Fruit fly (Drosophila melanogaster) ovary, adult (tissue): ENCODE measurements around the gene Golgin104.

Experiments used
- CG17801 ChIP-seq: fragments of 200-800 bp; optimal IDR thresholded peaks from 2 replicates; lab custom pipeline; 2019; ENCODE audit warnings: missing biosample characterization, mild to moderate bottlenecking, missing genetic modification characterization, moderate library complexity; ENCODE audit not compliant: partially characterized antibody

Gene Golgin104

dm6 chr3L:16351770-16352429, at the start of gene Golgin104, which contains the start of gene Tcs3:
Gene Golgin104, minus strand, starts transcription at chr3L:16351951.
Gene Tcs3, plus strand, starts transcription at chr3L:16351991.
- TF ChIP-seq CG17801 (GFP tag; lab: Kevin White, UChicago): no peak

DNA sequence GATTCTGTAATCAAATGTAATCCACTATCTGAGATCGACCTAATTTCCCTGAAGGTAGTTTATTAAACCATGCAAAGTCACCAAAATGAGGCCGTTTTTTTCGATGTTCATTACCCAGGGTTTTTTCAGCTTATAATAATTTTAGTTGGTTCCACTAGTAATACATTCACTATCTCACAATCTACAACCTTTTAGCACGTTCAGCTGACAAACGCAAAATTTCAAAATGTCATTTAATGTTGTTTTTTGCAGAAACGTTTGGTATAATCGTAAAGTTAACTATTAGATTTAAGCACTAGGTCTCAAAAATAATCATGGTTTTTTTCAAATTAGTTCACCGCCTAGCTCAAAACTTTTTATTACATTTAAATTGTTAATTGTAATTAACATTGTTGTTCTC, 48.4 kb upstream of the Golgin104 start, which contains the start of gene CG44836:
TSS of gene CG44836 (minus strand) at position 101 of the 400 bp plus-strand sequence.
- no peak for TF ChIP-seq CG17801 (GFP tag; lab: Kevin White, UChicago)

DNA sequence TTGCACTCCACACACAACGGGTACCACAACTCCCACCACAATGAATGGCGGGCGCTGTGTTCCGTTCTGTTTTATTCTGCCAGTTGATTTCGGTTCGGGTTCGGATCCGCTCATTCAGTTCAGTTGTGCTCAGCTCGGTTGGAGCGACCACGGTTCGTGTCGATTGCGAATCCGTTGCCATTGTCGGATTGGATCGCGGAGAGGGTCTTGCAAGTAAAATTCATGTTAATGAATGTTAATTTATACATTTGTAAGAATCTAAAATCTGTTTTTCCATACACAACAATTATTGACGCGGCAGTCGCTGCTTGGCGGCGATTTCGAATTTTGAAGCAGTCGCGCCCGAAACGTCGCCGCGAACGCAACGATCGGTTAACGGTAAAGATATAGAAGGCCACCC, 42.8 kb upstream of the Golgin104 start, which contains the start of gene Gagr:
TSS of gene Gagr (plus strand) at position 81 of the 400 bp plus-strand sequence.
- TF ChIP-seq CG17801 (GFP tag; lab: Kevin White, UChicago): no peak

dm6 chr3L:16393700-16394099, 41.9 kb upstream of the Golgin104 start:
- TF ChIP-seq CG17801 (GFP tag; lab: Kevin White, UChicago): no peak

DNA sequence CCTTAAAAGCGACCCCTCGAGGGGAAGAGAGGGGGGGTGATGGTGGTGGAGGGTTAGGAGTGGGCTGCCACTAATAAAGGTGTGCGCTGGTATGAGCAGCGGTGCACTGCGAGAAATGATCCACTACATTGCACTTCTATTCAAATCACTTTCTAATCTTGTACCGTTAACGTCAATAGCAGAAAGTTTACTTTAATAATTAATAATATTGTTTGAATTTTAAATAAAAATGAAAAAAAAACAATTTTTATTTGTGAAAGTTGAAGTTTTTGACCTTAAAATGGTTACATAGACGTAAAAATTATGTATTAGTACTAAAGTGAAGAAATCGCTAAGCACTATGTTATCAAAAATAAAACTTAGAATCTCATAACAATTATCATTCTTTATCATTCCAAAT, 41.1 kb upstream of the Golgin104 start:
- TF ChIP-seq CG17801 (GFP tag; lab: Kevin White, UChicago): no peak

DNA sequence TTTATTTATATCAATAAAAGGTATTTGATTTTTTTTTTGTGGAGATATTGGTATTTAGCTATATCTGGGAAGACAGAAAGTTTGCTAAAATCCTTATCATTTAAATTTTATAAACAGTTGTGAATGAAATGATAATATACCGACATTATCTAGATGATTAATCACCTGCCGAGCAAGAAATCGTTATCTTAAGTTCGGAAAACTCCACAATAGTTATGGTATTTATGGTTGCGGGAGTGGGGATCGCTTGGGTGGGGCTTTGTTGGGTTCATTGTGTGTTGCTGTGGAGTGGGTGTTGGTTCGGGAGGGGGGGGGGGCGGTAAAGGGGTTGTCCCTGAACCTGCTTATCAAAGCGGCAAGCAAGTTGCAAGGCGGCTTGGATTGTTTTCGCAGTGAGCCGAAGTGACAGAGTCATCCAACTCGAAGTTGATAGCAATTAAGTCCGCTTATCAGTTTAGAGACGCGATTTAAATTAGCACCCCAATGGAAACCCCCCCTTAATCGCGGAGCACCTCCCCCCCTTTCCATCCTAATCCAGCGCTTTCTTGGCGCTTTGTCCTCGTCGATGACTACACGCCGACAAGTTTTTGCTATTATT, 40.6 kb upstream of the Golgin104 start:
- no peak for TF ChIP-seq CG17801 (GFP tag; lab: Kevin White, UChicago)

- TF ChIP-seq CG17801 (GFP tag; lab: Kevin White, UChicago): no peak
These were observed 39.5 kb upstream of the Golgin104 start for dm6 chr3L:16391257-16391656.

DNA sequence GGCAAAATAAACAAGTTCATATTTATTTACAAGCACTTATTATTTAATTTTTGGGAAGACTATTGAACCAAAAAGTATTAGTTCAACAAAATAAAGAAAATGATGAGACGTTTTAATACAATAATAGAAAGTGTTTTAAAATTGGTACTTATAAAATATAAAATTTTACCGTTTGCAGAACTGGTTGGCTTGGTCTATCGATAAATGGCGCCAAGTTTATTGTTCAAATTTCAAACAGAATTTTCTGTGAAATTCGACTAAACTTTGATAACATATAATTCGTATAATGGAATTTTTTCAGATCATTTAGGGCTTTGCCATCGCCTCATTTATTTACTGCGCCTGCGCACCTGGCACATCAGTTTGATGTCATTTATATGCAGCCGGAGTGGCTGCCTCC, 39.0 kb upstream of the Golgin104 start:
- no peak for TF ChIP-seq CG17801 (GFP tag; lab: Kevin White, UChicago)

dm6 chr3L:16385880-16386584, 34.3 kb upstream of the Golgin104 start, which contains the start of the genes Agpat3 and RAF2:
Gene Agpat3, minus strand, starts transcription at chr3L:16385957.
Gene RAF2, plus strand, starts transcription at chr3L:16386327.
- no peak for TF ChIP-seq CG17801 (GFP tag; lab: Kevin White, UChicago)

DNA sequence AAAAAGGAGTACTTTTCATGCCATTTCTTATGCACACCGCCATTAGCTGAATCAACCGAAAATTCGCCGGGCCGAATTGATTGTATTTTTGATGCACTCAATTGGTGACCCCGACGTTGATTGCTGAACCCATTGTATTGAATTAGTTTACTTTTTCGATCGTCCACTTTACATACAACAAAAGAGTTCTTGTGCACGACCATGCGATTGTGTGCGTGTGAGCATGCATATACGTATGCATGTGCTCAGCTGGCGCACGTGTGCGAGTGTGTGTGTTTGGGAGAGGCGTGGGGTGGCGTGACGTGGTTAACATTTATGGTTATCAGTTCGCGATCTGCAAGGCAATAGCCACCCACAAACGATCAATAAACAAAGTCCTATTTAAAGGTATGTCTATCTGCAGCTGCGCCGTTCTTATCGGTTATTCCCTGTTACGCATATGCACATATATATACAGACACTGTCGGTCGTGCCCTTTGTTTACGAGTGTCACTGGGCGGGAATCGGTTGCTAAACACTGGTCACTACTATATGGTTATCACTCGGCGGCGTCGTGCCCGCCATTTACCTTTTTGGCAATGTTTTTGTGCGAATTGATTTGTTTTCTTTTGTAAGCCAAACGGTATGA, 33.6 kb upstream of the Golgin104 start:
- peak; percentile 73 for TF ChIP-seq CG17801 (GFP tag; lab: Kevin White, UChicago)

DNA sequence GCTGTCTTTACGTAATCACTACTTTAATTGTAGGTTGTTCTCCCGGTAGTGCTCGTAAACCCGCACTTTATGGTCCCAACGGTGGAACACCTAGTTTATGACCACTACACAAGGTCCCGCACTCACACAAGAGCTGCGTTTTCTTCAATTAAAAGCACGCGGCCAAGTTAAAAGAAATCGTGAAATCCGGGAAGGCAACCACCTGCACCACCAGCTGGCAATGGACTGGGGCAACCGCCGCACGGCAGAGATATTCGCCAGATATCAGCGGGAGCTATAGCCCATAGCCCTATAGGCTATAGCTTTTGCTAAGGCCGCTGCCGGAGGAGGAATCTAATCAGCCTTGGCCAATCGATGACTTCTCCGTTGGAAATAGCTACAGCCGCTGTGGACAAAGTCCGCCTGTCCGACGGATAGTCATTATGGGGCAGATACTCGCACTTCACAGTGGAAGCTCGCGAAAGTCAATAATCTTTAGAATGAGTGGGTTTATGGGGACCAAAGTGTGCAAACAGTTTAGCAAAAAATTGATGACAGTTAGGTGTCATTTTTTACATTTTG, 32.5 kb upstream of the Golgin104 start:
- TF ChIP-seq CG17801 (GFP tag; lab: Kevin White, UChicago): no peak

DNA sequence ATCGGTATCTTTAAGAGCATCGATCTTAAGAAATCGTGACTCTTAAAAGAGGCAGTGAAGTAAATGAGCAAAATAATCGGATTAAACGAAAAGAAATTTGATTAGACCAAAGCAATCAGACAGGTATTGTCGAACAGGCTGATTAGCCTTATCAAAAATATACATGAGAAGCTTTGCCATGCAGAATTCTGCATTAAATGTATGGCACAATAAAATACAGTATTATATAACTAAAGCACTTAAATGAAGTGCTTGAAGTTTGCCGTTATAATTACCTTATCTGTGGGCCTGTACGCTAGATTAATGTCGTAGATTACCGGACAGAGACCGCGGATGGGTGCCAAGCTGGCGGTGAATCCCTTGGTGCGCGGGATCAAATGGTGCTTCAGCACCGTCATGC, 31.3 kb upstream of the Golgin104 start:
- TF ChIP-seq CG17801 (GFP tag; lab: Kevin White, UChicago): no peak

dm6 chr3L:16381184-16381797, 29.5 kb upstream of the Golgin104 start, which contains the start of gene Agpat4:
Gene Agpat4, minus strand, starts transcription at chr3L:16381570.
- TF ChIP-seq CG17801 (GFP tag; lab: Kevin White, UChicago): no peak

DNA sequence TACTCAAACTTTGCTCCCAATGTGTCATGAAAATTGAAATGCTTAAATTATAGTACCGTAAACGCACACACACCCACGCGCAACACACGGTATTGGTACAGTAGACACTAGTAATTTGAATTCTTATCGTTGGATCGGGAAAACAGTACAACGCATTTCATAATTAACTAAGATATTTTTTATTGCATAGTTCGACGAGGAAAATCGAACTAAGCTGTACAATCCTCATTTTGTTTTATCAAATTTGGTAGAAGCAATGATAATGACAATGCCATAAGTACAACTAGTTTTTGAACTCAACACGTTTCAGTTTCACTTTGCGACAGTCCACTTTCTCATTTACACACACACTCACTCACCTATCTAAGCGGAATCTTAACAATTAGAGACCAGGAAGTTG, 29.0 kb upstream of the Golgin104 start:
- TF ChIP-seq CG17801 (GFP tag; lab: Kevin White, UChicago): peak; percentile 74
